Worm (Caenorhabditis elegans): ENCODE data around the gene F17E9.5.

ce11 chrIV:8376923-8377322 is 31.3 kb downstream of the F17E9.5 start:
- TF ChIP-seq ceh-82 (tag; optimal IDR thresholded peaks at IDR 0.05) (no peak), hlh-11 (tag; optimal IDR thresholded peaks at IDR 0.05) (no peak), nhr-76 (tag; optimal IDR thresholded peaks at IDR 0.05) (no peak), unc-39 (tag; optimal IDR thresholded peaks at IDR 0.05) (no peak), unc-130 (GFP tag; optimal IDR thresholded peaks at IDR 0.05) (no peak), ceh-44 (GFP tag; IDR thresholded peaks at IDR 0.05) (no peak), Y48G9A.11 (GFP tag; IDR thresholded peaks at IDR 0.05) (no peak), lin-39 (tag; optimal IDR thresholded peaks at IDR 0.05) (no peak), fkh-10 (GFP tag; optimal IDR thresholded peaks at IDR 0.05) (no peak), mdt-29 (GFP tag; IDR thresholded peaks at IDR 0.05) (no peak), pha-4 (GFP tag; IDR thresholded peaks at IDR 0.05) (no peak), pha-4 (tag; optimal IDR thresholded peaks at IDR 0.05) (no peak), aha-1 (tag) (no peak), jun-1 (tag; optimal IDR thresholded peaks at IDR 0.05) (no peak), unc-62 (GFP tag; optimal IDR thresholded peaks at IDR 0.05 in 1 of 2) (no peak), unc-62 (tag; optimal IDR thresholded peaks at IDR 0.05) (no peak)
